Fruit fly (Drosophila melanogaster): Measurements from ENCODE around the gene CG14568.

DNA sequence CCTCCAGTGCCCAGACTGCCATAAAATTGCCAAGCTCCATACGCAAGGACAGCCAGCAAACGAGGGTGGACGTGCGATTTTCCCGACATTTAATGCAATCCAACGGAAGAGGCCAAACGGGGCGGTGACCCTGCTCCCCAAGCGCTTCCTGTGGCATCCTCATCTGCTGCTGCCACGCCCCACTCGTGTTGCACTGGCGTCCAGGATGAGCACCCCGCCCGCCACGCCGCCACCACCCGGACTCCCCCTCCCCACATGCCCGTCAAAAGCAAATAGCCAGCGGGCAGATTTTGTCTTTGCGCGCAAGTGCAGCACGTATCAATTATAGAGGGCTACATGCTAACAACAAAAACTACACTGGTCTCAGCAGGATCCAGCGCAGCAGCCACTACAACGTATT lies 15.1 kb downstream of the CG14568 start:
- TF ChIP-seq vri (GFP tag; optimal IDR thresholded peaks at IDR 0.05) (no peak), CG6854 (GFP tag; optimal IDR thresholded peaks at IDR 0.05) (no peak), pdm3 (GFP tag; optimal IDR thresholded peaks at IDR 0.05) (no peak), topi (GFP tag; optimal IDR thresholded peaks at IDR 0.05) (no peak), cyc (GFP tag; optimal IDR thresholded peaks at IDR 0.05) (no peak), fd85E (GFP tag; optimal IDR thresholded peaks at IDR 0.05) (no peak)

Data from whole organism, prepupa.